Fruit fly (Drosophila melanogaster) whole organism, prepupa: ENCODE data around the gene CheB38b.

Experiments
- Blimp-1 ChIP-seq: fragments of 200-800 bp; sonication (Bioruptor generic); optimal IDR thresholded peaks from 3 replicates; lab custom pipeline; 2017; ENCODE audit warnings: missing biosample characterization, missing genetic modification characterization, mild to moderate bottlenecking, moderate library complexity, missing genetic modification reagents
- CG10631 ChIP-seq: fragments of 200-800 bp; sonication (Bioruptor generic); optimal IDR thresholded peaks from 2 replicates; lab custom pipeline; 2016; ENCODE audit warnings: missing biosample characterization, missing genetic modification characterization
- CG11294 ChIP-seq: fragments of 200-800 bp; sonication (Bioruptor generic); IDR thresholded peaks from 2 replicates; pipeline ENCODE4 v1.3.6; 2022; ENCODE audit warnings: missing biosample characterization, missing genetic modification characterization
- CG11762 ChIP-seq: fragments of 200-800 bp; sonication (Bioruptor generic); optimal IDR thresholded peaks from 3 replicates; lab custom pipeline; 2016; ENCODE audit warnings: missing biosample characterization, missing genetic modification characterization; ENCODE audit not compliant: insufficient read depth
- CG11902 ChIP-seq: fragments of 200-800 bp; sonication (Bioruptor generic); optimal IDR thresholded peaks from 3 replicates; lab custom pipeline; 2016; ENCODE audit warnings: missing biosample characterization, missing genetic modification characterization
- CG15336 ChIP-seq: fragments of 200-800 bp; sonication (Bioruptor generic); IDR thresholded peaks from 2 replicates; pipeline ENCODE4 v1.3.6; 2022; ENCODE audit warnings: missing biosample characterization, missing genetic modification characterization
- CG1621 ChIP-seq: fragments of 200-800 bp; sonication (Bioruptor generic); optimal IDR thresholded peaks from 3 replicates; lab custom pipeline; 2018; ENCODE audit warnings: missing biosample characterization, mild to moderate bottlenecking, missing genetic modification characterization
- CG16779 ChIP-seq: fragments of 200-800 bp; sonication (Bioruptor generic); optimal IDR thresholded peaks from 3 replicates; lab custom pipeline; 2017; ENCODE audit warnings: missing biosample characterization, mild to moderate bottlenecking, missing genetic modification characterization
- CG31627 ChIP-seq: fragments of 200-800 bp; sonication (Bioruptor generic); optimal IDR thresholded peaks from 3 replicates; lab custom pipeline; 2016; ENCODE audit warnings: missing biosample characterization, missing genetic modification characterization
- CG3919 ChIP-seq: fragments of 200-800 bp; sonication (Bioruptor generic); optimal IDR thresholded peaks from 3 replicates; lab custom pipeline; 2016; ENCODE audit warnings: missing biosample characterization, missing genetic modification characterization
- CG4318 ChIP-seq: fragments of 200-800 bp; sonication (Bioruptor generic); optimal IDR thresholded peaks from 3 replicates; lab custom pipeline; 2017; ENCODE audit warnings: missing biosample characterization, mild to moderate bottlenecking, missing genetic modification characterization
- CG6276 ChIP-seq: fragments of 200-800 bp; sonication (Bioruptor generic); optimal IDR thresholded peaks from 2 replicates; lab custom pipeline; 2017; ENCODE audit warnings: missing biosample characterization, mild to moderate bottlenecking, missing genetic modification characterization
- CG6792 ChIP-seq: fragments of 200-800 bp; sonication (Bioruptor generic); optimal IDR thresholded peaks from 3 replicates; lab custom pipeline; 2016; ENCODE audit warnings: missing biosample characterization, missing genetic modification characterization
- CG6808 ChIP-seq: fragments of 200-800 bp; sonication (Bioruptor generic); optimal IDR thresholded peaks from 3 replicates; lab custom pipeline; 2017; ENCODE audit warnings: missing biosample characterization, missing genetic modification characterization, mild to moderate bottlenecking, moderate library complexity, missing genetic modification reagents
- CG6854 ChIP-seq: fragments of 200-800 bp; sonication (Bioruptor generic); optimal IDR thresholded peaks from 2 replicates; lab custom pipeline; 2017; ENCODE audit warnings: missing biosample characterization, mild to moderate bottlenecking, missing genetic modification characterization
- CG8119 ChIP-seq: fragments of 200-800 bp; sonication (Bioruptor generic); IDR thresholded peaks from 3 replicates; pipeline ENCODE4 v1.3.6; 2022; ENCODE audit warnings: missing biosample characterization, missing genetic modification characterization
- CG8319 ChIP-seq: fragments of 200-800 bp; sonication (Bioruptor generic); optimal IDR thresholded peaks from 3 replicates; lab custom pipeline; 2016; ENCODE audit warnings: missing biosample characterization, missing genetic modification characterization
- CG8632 ChIP-seq: fragments of 200-800 bp; sonication (Bioruptor generic); optimal IDR thresholded peaks from 3 replicates; lab custom pipeline; 2016; ENCODE audit warnings: missing biosample characterization, missing genetic modification characterization
- Eip75B ChIP-seq: fragments of 200-800 bp; sonication (Bioruptor generic); optimal IDR thresholded peaks from 3 replicates; lab custom pipeline; 2016; ENCODE audit warnings: missing biosample characterization, missing genetic modification characterization
- Eip78C ChIP-seq: fragments of 200-800 bp; sonication (Bioruptor generic); peaks from one replicate; lab custom pipeline; 2016; ENCODE audit warnings: missing biosample characterization, missing genetic modification characterization
- Eip93F ChIP-seq: fragments of 200-800 bp; sonication (Bioruptor generic); optimal IDR thresholded peaks from 2 replicates; lab custom pipeline; 2016; ENCODE audit warnings: missing biosample characterization, mild to moderate bottlenecking, missing genetic modification characterization
- Ets21C ChIP-seq: fragments of 200-800 bp; sonication (Bioruptor generic); optimal IDR thresholded peaks from 3 replicates; lab custom pipeline; 2016; ENCODE audit warnings: missing biosample characterization, missing genetic modification characterization
- Gug ChIP-seq: fragments of 200-800 bp; sonication (Bioruptor generic); IDR thresholded peaks from 2 replicates; pipeline ENCODE4 v1.3.6; 2022; ENCODE audit warnings: missing biosample characterization, missing genetic modification characterization
- Hr38 ChIP-seq: sonication (Bioruptor generic); optimal IDR thresholded peaks from 2 replicates; lab custom pipeline; 2016; ENCODE audit warnings: missing biosample characterization, missing genetic modification characterization
- Hr39 ChIP-seq: fragments of 200-800 bp; sonication (Bioruptor generic); optimal IDR thresholded peaks from 2 replicates; lab custom pipeline; 2016; ENCODE audit warnings: missing biosample characterization, missing genetic modification characterization
- Hr4 ChIP-seq: fragments of 200-800 bp; sonication (Bioruptor generic); optimal IDR thresholded peaks from 3 replicates; lab custom pipeline; 2016; ENCODE audit warnings: missing biosample characterization, missing genetic modification characterization
- Met ChIP-seq: fragments of 200-800 bp; sonication (Bioruptor generic); optimal IDR thresholded peaks from 3 replicates; lab custom pipeline; 2016; ENCODE audit warnings: missing biosample characterization, missing genetic modification characterization
- Smox ChIP-seq: fragments of 200-800 bp; sonication (Bioruptor generic); optimal IDR thresholded peaks from 3 replicates; lab custom pipeline; 2016; ENCODE audit warnings: missing biosample characterization, missing genetic modification characterization
- Sox102F ChIP-seq: fragments of 200-800 bp; sonication (Bioruptor generic); optimal IDR thresholded peaks from 2 replicates; lab custom pipeline; 2016; ENCODE audit warnings: missing biosample characterization, mild to moderate bottlenecking, missing genetic modification characterization
- Sox14 ChIP-seq: fragments of 200-800 bp; sonication (Bioruptor generic); optimal IDR thresholded peaks from 3 replicates; lab custom pipeline; 2016; ENCODE audit warnings: missing biosample characterization, missing genetic modification characterization
- Sox15 ChIP-seq: fragments of 200-800 bp; sonication (Bioruptor generic); optimal IDR thresholded peaks from 3 replicates; lab custom pipeline; 2016; ENCODE audit warnings: missing biosample characterization, missing genetic modification characterization
- achi ChIP-seq: fragments of 200-800 bp; sonication (Bioruptor generic); optimal IDR thresholded peaks from 3 replicates; lab custom pipeline; 2016; ENCODE audit warnings: missing biosample characterization, missing genetic modification characterization
- acj6 ChIP-seq: fragments of 200-800 bp; sonication (Bioruptor generic); optimal IDR thresholded peaks from 3 replicates; lab custom pipeline; 2016; ENCODE audit warnings: missing biosample characterization, missing genetic modification characterization
- cyc ChIP-seq: fragments of 200-800 bp; sonication (Bioruptor generic); optimal IDR thresholded peaks from 3 replicates; lab custom pipeline; 2016; ENCODE audit warnings: missing biosample characterization, missing genetic modification characterization
- dac ChIP-seq: fragments of 200-800 bp; sonication (Bioruptor generic); optimal IDR thresholded peaks from 2 replicates; lab custom pipeline; 2017; ENCODE audit warnings: missing biosample characterization, mild to moderate bottlenecking, missing genetic modification characterization
- dsx ChIP-seq: fragments of 200-800 bp; optimal IDR thresholded peaks from 3 replicates; lab custom pipeline; 2019; ENCODE audit warnings: missing biosample characterization, mild to moderate bottlenecking, missing genetic modification characterization, moderate library complexity; ENCODE audit not compliant: poor library complexity, severe bottlenecking
- eg ChIP-seq: fragments of 200-800 bp; sonication (Bioruptor generic); IDR thresholded peaks from 3 replicates; pipeline ENCODE4 v1.3.6; 2022; ENCODE audit warnings: missing biosample characterization, missing genetic modification characterization
- esn ChIP-seq: fragments of 200-800 bp; sonication (Bioruptor generic); optimal IDR thresholded peaks from 2 replicates; lab custom pipeline; 2016; ENCODE audit warnings: missing biosample characterization, mild to moderate bottlenecking, missing genetic modification characterization, moderate library complexity
- fd59A ChIP-seq: fragments of 200-800 bp; sonication (Bioruptor generic); optimal IDR thresholded peaks from 2 replicates; lab custom pipeline; 2017; ENCODE audit warnings: missing biosample characterization, mild to moderate bottlenecking, missing genetic modification characterization, missing genetic modification reagents
- fd85E ChIP-seq: fragments of 200-800 bp; sonication (Bioruptor generic); optimal IDR thresholded peaks from 3 replicates; lab custom pipeline; 2016; ENCODE audit warnings: missing biosample characterization, missing genetic modification characterization
- fkh ChIP-seq: fragments of 200-800 bp; sonication (Bioruptor generic); optimal IDR thresholded peaks from 3 replicates; lab custom pipeline; 2017; ENCODE audit warnings: missing biosample characterization, mild to moderate bottlenecking, missing genetic modification characterization, moderate library complexity
- lz ChIP-seq: fragments of 200-800 bp; sonication (Bioruptor generic); optimal IDR thresholded peaks from 3 replicates; lab custom pipeline; 2016; ENCODE audit warnings: missing biosample characterization, missing genetic modification characterization
- net ChIP-seq: fragments of 200-800 bp; sonication (Bioruptor generic); optimal IDR thresholded peaks from 3 replicates; lab custom pipeline; 2016; ENCODE audit warnings: missing biosample characterization, missing genetic modification characterization
- pdm3 ChIP-seq: fragments of 200-800 bp; sonication (Bioruptor generic); optimal IDR thresholded peaks from 3 replicates; lab custom pipeline; 2016; ENCODE audit warnings: missing biosample characterization, missing genetic modification characterization
- salr ChIP-seq, 2 experiments: fragments of 200-800 bp; sonication (Bioruptor generic); optimal IDR thresholded peaks; 3 replicates each; lab custom pipeline; 2016 to 2018; ENCODE audit warnings: missing biosample characterization in 2 of 2, missing genetic modification characterization in 2 of 2, mild to moderate bottlenecking in 1 of 2
- spab ChIP-seq: fragments of 200-800 bp; sonication (Bioruptor generic); optimal IDR thresholded peaks from 2 replicates; lab custom pipeline; 2017; ENCODE audit warnings: missing biosample characterization, mild to moderate bottlenecking, missing genetic modification characterization, missing genetic modification reagents
- ss ChIP-seq, 2 experiments: fragments of 200-800 bp; sonication (Bioruptor generic); optimal IDR thresholded peaks; 2 replicates in 1 of 2; 3 replicates in 1 of 2; lab custom pipeline; 2017 to 2018; ENCODE audit warnings: mild to moderate bottlenecking in 2 of 2, missing biosample characterization in 2 of 2, missing genetic modification characterization in 2 of 2, moderate library complexity in 1 of 2
- svp ChIP-seq: fragments of 200-800 bp; sonication (Bioruptor generic); peaks from one replicate; lab custom pipeline; 2016; ENCODE audit warnings: missing biosample characterization, missing genetic modification characterization
- topi ChIP-seq: fragments of 200-800 bp; sonication (Bioruptor generic); optimal IDR thresholded peaks from 3 replicates; lab custom pipeline; 2016; ENCODE audit warnings: missing biosample characterization, missing genetic modification characterization
- vri ChIP-seq: fragments of 200-800 bp; sonication (Bioruptor generic); optimal IDR thresholded peaks from 3 replicates; lab custom pipeline; 2016; ENCODE audit warnings: missing biosample characterization, mild to moderate bottlenecking, missing genetic modification characterization

CheB38b gene

DNA sequence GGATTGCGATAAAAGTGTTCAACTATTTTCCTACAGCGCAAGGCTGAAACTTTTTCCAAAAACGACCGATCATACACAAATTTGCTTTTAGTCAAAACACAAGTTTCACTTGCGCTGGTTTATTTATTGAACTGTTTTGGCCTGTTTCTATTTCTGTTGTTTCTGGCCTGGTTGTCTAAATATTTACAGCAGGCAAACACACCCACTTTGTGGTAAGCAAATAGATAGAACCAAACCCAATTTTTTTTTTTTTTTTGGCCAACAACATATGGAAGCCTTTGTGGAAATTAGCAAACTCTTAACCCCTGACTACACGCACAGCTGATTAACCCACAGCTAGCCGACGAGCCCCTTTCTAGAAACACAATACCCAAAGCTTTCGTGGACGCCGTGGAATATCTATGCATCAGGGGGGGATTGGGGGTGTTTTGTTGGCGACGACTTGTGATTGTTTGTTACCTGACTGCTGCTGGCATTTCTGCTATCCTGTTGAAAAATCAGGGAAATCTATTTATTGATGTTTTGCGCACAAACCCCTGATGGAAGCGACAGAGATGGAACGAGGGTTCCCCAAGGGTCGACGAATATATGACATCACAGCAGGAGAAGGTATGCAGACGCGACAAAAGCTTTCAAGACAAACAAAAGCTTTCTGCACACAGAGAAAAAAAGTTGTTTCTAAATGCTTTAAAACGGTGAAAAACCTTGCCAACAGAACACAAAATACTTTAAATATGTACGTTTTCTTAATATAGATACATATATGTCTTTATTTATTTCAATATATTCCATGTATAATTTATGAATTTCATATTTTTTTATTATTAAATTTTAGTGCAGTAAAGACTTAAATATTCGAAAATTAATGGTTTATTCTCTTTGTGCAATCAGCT lies 9.2 kb downstream of the CheB38b start:
- TF ChIP-seq CG8119 = peak; percentile 65; the same call in 2 of the 3 replicates
- TF ChIP-seq CG4318 (GFP tag; lab: Kevin White, UChicago) = no peak
- TF ChIP-seq esn (GFP tag; lab: Kevin White, UChicago) = peak; percentile 27
- no peak for TF ChIP-seq Sox14 (GFP tag; lab: Kevin White, UChicago)
- TF ChIP-seq Sox102F (GFP tag; lab: Kevin White, UChicago) = no peak
- TF ChIP-seq CG10631 (GFP tag; lab: Kevin White, UChicago) = peak; percentile 15
- TF ChIP-seq topi = peak; percentile 11
- no peak for TF ChIP-seq Ets21C (GFP tag; lab: Kevin White, UChicago)
- no peak for TF ChIP-seq fd59A (GFP tag; lab: Kevin White, UChicago)
- TF ChIP-seq eg (GFP tag; lab: Robert Waterston, UW) = peak; percentile 53; the same call in 2 of the 3 replicates
- no peak for TF ChIP-seq fd85E
- TF ChIP-seq CG11902 (GFP tag; lab: Kevin White, UChicago) = no peak
- TF ChIP-seq CG6276 (GFP tag; lab: Kevin White, UChicago) = no peak
- peak; percentile 19 for TF ChIP-seq pdm3 (GFP tag; lab: Kevin White, UChicago)
- TF ChIP-seq lz = no peak
- peak in 1 of 2 experiments; percentile 12 for TF ChIP-seq ss (GFP tag; optimal IDR thresholded peaks at IDR 0.05; lab: Kevin White, UChicago)
- TF ChIP-seq CG6808 (GFP tag; lab: Kevin White, UChicago) = peak; percentile 14
- TF ChIP-seq CG6854 (GFP tag; lab: Kevin White, UChicago) = no peak
- peak; percentile 62 for TF ChIP-seq svp (GFP tag; lab: Kevin White, UChicago)
- TF ChIP-seq CG1621 (tag; lab: Kevin White, UChicago) = no peak
- peak; percentile 34 for TF ChIP-seq acj6
- peak; percentile 69 for TF ChIP-seq CG15336 (GFP tag; lab: Robert Waterston, UW)
- no peak for TF ChIP-seq Eip93F
- peak; percentile 10 for TF ChIP-seq Met (GFP tag; lab: Kevin White, UChicago)
- TF ChIP-seq salr (GFP tag; optimal IDR thresholded peaks at IDR 0.05; lab: Kevin White, UChicago) = no peak
- peak; percentile 3 for TF ChIP-seq Hr4 (GFP tag; lab: Kevin White, UChicago)
- no peak for TF ChIP-seq net (GFP tag; lab: Kevin White, UChicago)
- peak; percentile 30 for TF ChIP-seq vri (GFP tag; lab: Kevin White, UChicago)
- TF ChIP-seq dac (GFP tag; lab: Kevin White, UChicago) = no peak
- TF ChIP-seq fkh (GFP tag; lab: Kevin White, UChicago) = peak; percentile 87
- TF ChIP-seq cyc = no peak
- TF ChIP-seq Eip75B (GFP tag; lab: Kevin White, UChicago) = no peak
- TF ChIP-seq dsx (GFP tag; lab: Kevin White, UChicago) = peak; percentile 24
- peak; percentile 68 for TF ChIP-seq Eip78C
- TF ChIP-seq CG31627 = no peak
- TF ChIP-seq Hr39 (GFP tag; lab: Kevin White, UChicago) = no peak
- peak; percentile 40 for TF ChIP-seq CG6792 (GFP tag; lab: Kevin White, UChicago)
- peak; percentile 26 for TF ChIP-seq achi (GFP tag; lab: Kevin White, UChicago)
- no peak for TF ChIP-seq Hr38 (GFP tag; lab: Kevin White, UChicago)
- TF ChIP-seq Blimp-1 (GFP tag; lab: Kevin White, UChicago) = no peak
- TF ChIP-seq CG8319 (GFP tag; lab: Kevin White, UChicago) = no peak
- TF ChIP-seq spab (GFP tag; lab: Kevin White, UChicago) = no peak
- TF ChIP-seq CG16779 (tag; lab: Kevin White, UChicago) = no peak
- peak; percentile 12 for TF ChIP-seq CG11762 (GFP tag; lab: Kevin White, UChicago)
- peak; percentile 31 for TF ChIP-seq CG3919 (GFP tag; lab: Kevin White, UChicago)
- peak; percentile 40 for TF ChIP-seq CG8632 (GFP tag; lab: Kevin White, UChicago)
- TF ChIP-seq Gug (GFP tag; lab: Robert Waterston, UW) = no peak
- TF ChIP-seq Smox (GFP tag; lab: Kevin White, UChicago) = no peak
- no peak for TF ChIP-seq Sox15 (GFP tag; lab: Kevin White, UChicago)
- no peak for TF ChIP-seq CG11294 (GFP tag; lab: Robert Waterston, UW)
